Worm (Caenorhabditis elegans): ENCODE data around the gene poml-4.
A peak's percentile ranks its signal among the peaks of the same experiment; 100 is the strongest.

DNA sequence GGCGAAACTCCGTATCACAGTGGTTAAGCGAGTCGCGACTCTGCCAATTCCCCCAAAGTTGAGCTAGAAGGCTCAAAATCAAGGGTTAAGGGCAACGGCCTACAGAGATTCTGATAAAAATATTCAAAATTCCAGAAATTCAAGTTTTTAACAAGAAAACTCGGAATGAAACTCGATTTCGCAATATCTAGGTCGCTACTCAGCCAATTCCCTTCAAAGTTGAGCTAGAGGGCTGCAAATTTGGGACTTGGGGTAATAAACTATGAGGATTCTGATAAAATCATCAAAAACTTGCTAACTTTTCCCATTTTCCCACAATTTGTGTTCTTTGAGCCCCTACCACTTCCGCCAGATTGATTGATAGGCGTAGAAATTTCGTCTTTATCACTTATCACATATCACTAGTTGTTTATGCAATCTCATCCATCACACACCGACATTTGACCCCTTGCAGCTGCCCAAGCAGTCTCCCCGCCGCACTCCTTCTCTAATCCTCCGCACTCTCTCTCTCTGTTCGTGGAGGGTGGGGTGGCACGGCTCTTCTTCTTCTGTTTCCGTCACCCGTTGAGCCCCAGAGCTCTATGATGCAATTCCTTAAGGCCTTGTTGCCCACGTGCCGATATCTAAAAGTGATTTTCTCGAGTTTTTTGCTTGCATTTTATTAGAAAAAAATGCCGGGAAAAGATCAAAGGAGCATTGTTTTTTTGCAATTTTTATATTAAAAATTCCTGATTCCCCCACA lies 38.9 kb upstream of the poml-4 start:
- TF ChIP-seq sox-2 (GFP tag; IDR thresholded peaks at IDR 0.05) (no peak), nhr-11 (tag; optimal IDR thresholded peaks at IDR 0.05) (no peak), ama-1 (optimal IDR thresholded peaks at IDR 0.05) (no peak), tbx-2 (tag; optimal IDR thresholded peaks at IDR 0.05) (peak; percentile 57), F13H6.1 (tag; optimal IDR thresholded peaks at IDR 0.05) (no peak)

Measured in whole organism, late embryonic.